Fruit fly (Drosophila melanogaster) whole organism, embryonic: ENCODE results near the gene CG31988.

Experiments
- B-H2 ChIP-seq: fragments of 200-800 bp; sonication (Bioruptor generic); optimal IDR thresholded peaks from 2 replicates; lab custom pipeline; 2018; ENCODE audit warnings: missing biosample characterization, mild to moderate bottlenecking, missing genetic modification characterization
- BtbVII ChIP-seq: fragments of 200-800 bp; sonication (Bioruptor generic); optimal IDR thresholded peaks from 3 replicates; lab custom pipeline; 2017; ENCODE audit warnings: missing biosample characterization, mild to moderate bottlenecking, missing genetic modification characterization
- C15 ChIP-seq: fragments of 200-800 bp; sonication (Bioruptor generic); IDR thresholded peaks from 3 replicates; pipeline ENCODE4 v1.3.6; 2022; ENCODE audit warnings: missing biosample characterization, missing genetic modification characterization
- CG10654 ChIP-seq: fragments of 200-800 bp; sonication (Bioruptor generic); optimal IDR thresholded peaks from 2 replicates; lab custom pipeline; 2016; ENCODE audit warnings: missing biosample characterization, missing genetic modification characterization
- CG11247 ChIP-seq: fragments of 200-800 bp; sonication (Bioruptor generic); IDR thresholded peaks from 2 replicates; pipeline ENCODE4 v1.3.6; 2022; ENCODE audit warnings: missing biosample characterization, missing genetic modification characterization
- CG14050 ChIP-seq: fragments of 200-800 bp; sonication (Bioruptor generic); IDR thresholded peaks from 3 replicates; pipeline ENCODE4 v1.3.6; 2022; ENCODE audit warnings: missing biosample characterization, missing genetic modification characterization
- CG14860 ChIP-seq: fragments of 200-800 bp; sonication (Bioruptor generic); IDR thresholded peaks from 3 replicates; pipeline ENCODE4 v1.3.6; 2022; ENCODE audit warnings: missing biosample characterization, missing genetic modification characterization; ENCODE audit not compliant: partially characterized antibody
- CG15696 ChIP-seq: fragments of 200-800 bp; sonication (Bioruptor generic); optimal IDR thresholded peaks from 2 replicates; lab custom pipeline; 2019; ENCODE audit warnings: missing biosample characterization, mild to moderate bottlenecking, missing genetic modification characterization, moderate library complexity
- CG17802 ChIP-seq: fragments of 200-800 bp; sonication (Bioruptor generic); optimal IDR thresholded peaks from 2 replicates; lab custom pipeline; 2018; ENCODE audit warnings: missing biosample characterization, mild to moderate bottlenecking, missing genetic modification characterization, moderate library complexity
- CG2889 ChIP-seq: fragments of 200-800 bp; sonication (Bioruptor generic); IDR thresholded peaks from 3 replicates; pipeline ENCODE4 v1.3.6; 2022; ENCODE audit warnings: missing biosample characterization, missing genetic modification characterization
- CG30403 ChIP-seq: fragments of 200-800 bp; sonication (Bioruptor generic); optimal IDR thresholded peaks from 3 replicates; lab custom pipeline; 2016; ENCODE audit warnings: missing biosample characterization, missing genetic modification characterization
- CG34376 ChIP-seq: fragments of 200-800 bp; sonication (Bioruptor generic); optimal IDR thresholded peaks from 2 replicates; lab custom pipeline; 2018; ENCODE audit warnings: missing biosample characterization, mild to moderate bottlenecking, missing genetic modification characterization
- CG3838 ChIP-seq: fragments of 200-800 bp; sonication (Bioruptor generic); optimal IDR thresholded peaks from 3 replicates; lab custom pipeline; 2016; ENCODE audit warnings: missing biosample characterization, missing genetic modification characterization
- CG3847 ChIP-seq: fragments of 200-800 bp; sonication (Bioruptor generic); IDR thresholded peaks from 2 replicates; pipeline ENCODE4 v1.3.6; 2022; ENCODE audit warnings: missing biosample characterization, missing genetic modification characterization
- CG42726 ChIP-seq: fragments of 200-800 bp; sonication (Bioruptor generic); IDR thresholded peaks from 2 replicates; pipeline ENCODE4 v1.3.6; 2022; ENCODE audit warnings: missing biosample characterization, missing genetic modification characterization; ENCODE audit not compliant: partially characterized antibody
- CG4328 ChIP-seq: fragments of 200-800 bp; sonication (Bioruptor generic); optimal IDR thresholded peaks from 3 replicates; lab custom pipeline; 2017; ENCODE audit warnings: missing biosample characterization, missing genetic modification reagents, missing genetic modification characterization
- CG6689 ChIP-seq: fragments of 200-800 bp; sonication (Bioruptor generic); IDR thresholded peaks from 2 replicates; pipeline ENCODE4 v1.3.6; 2022; ENCODE audit warnings: missing biosample characterization, missing genetic modification characterization
- CG7928 ChIP-seq: fragments of 200-800 bp; sonication (Bioruptor generic); optimal IDR thresholded peaks from 2 replicates; lab custom pipeline; 2017; ENCODE audit warnings: missing biosample characterization, mild to moderate bottlenecking, missing genetic modification characterization
- CG7963 ChIP-seq: fragments of 200-800 bp; sonication (Bioruptor generic); IDR thresholded peaks from 3 replicates; pipeline ENCODE4 v1.3.6; 2022; ENCODE audit warnings: missing biosample characterization, missing genetic modification characterization; ENCODE audit not compliant: partially characterized antibody
- CG8765 ChIP-seq: fragments of 200-800 bp; sonication (Bioruptor generic); IDR thresholded peaks from 2 replicates; pipeline ENCODE4 v1.3.6; 2022; ENCODE audit warnings: missing biosample characterization, missing genetic modification characterization
- CG8924 ChIP-seq: fragments of 200-800 bp; optimal IDR thresholded peaks from 3 replicates; lab custom pipeline; 2019; ENCODE audit warnings: missing biosample characterization, mild to moderate bottlenecking, missing genetic modification characterization, moderate library complexity
- CG8944 ChIP-seq: fragments of 200-800 bp; sonication (Bioruptor generic); optimal IDR thresholded peaks from 3 replicates; lab custom pipeline; 2016; ENCODE audit warnings: missing biosample characterization, missing genetic modification characterization
- CG9817 ChIP-seq: fragments of 200-800 bp; sonication (Bioruptor generic); optimal IDR thresholded peaks from 2 replicates; lab custom pipeline; 2018; ENCODE audit warnings: missing biosample characterization, mild to moderate bottlenecking, missing genetic modification characterization, moderate library complexity
- Dad ChIP-seq: fragments of 200-800 bp; sonication (Bioruptor generic); optimal IDR thresholded peaks from 3 replicates; lab custom pipeline; 2016; ENCODE audit warnings: missing biosample characterization, missing genetic modification characterization
- Dip3 ChIP-seq: fragments of 200-800 bp; sonication (Bioruptor generic); optimal IDR thresholded peaks from 3 replicates; lab custom pipeline; 2016; ENCODE audit warnings: missing biosample characterization, missing genetic modification characterization
- Dll ChIP-seq: fragments of 200-800 bp; sonication (Bioruptor generic); IDR thresholded peaks from 4 replicates; pipeline ENCODE4 v1.3.6; 2022; ENCODE audit warnings: missing biosample characterization, missing genetic modification characterization; ENCODE audit not compliant: partially characterized antibody
- E2f2 ChIP-seq: fragments of 200-800 bp; sonication (Bioruptor generic); IDR thresholded peaks from 2 replicates; pipeline ENCODE4 v1.3.6; 2022; ENCODE audit warnings: missing biosample characterization, missing genetic modification characterization
- Lpt ChIP-seq: fragments of >200 bp; optimal IDR thresholded peaks from 2 replicates; lab custom pipeline; 2018; ENCODE audit warnings: missing biosample characterization, missing genetic modification characterization
- Mrtf ChIP-seq: fragments of 200-800 bp; sonication (Bioruptor generic); IDR thresholded peaks from 3 replicates; pipeline ENCODE4 v1.3.6; 2022; ENCODE audit warnings: missing biosample characterization, missing genetic modification characterization
- Myb ChIP-seq: fragments of 200-800 bp; sonication (Bioruptor generic); optimal IDR thresholded peaks from 2 replicates; lab custom pipeline; 2016; ENCODE audit warnings: missing biosample characterization, missing genetic modification characterization
- Nf-YA ChIP-seq: fragments of 200-800 bp; sonication (Bioruptor generic); IDR thresholded peaks from 2 replicates; pipeline ENCODE4 v1.3.6; 2022; ENCODE audit warnings: missing biosample characterization, missing genetic modification characterization
- Rx ChIP-seq: fragments of 200-800 bp; sonication (Bioruptor generic); IDR thresholded peaks from 2 replicates; pipeline ENCODE4 v1.3.6; 2022; ENCODE audit warnings: missing biosample characterization, missing genetic modification characterization
- Scr ChIP-seq: fragments of 200-800 bp; sonication (Bioruptor generic); IDR thresholded peaks from 2 replicates; pipeline ENCODE4 v1.3.6; 2022; ENCODE audit warnings: missing biosample characterization, missing genetic modification characterization; ENCODE audit not compliant: partially characterized antibody
- Side ChIP-seq: fragments of 200-800 bp; sonication (Bioruptor generic); optimal IDR thresholded peaks from 2 replicates; lab custom pipeline; 2016; ENCODE audit warnings: missing biosample characterization, missing genetic modification characterization
- Tbp ChIP-seq: fragments of >200 bp; optimal IDR thresholded peaks from 2 replicates; lab custom pipeline; 2018; ENCODE audit warnings: missing biosample characterization, missing genetic modification characterization
- Usf ChIP-seq: fragments of 200-800 bp; sonication (Bioruptor generic); optimal IDR thresholded peaks from 2 replicates; lab custom pipeline; 2017; ENCODE audit warnings: missing genotype, missing biosample characterization, missing genetic modification characterization
- az2 ChIP-seq: fragments of 200-800 bp; sonication (Bioruptor generic); optimal IDR thresholded peaks from 3 replicates; lab custom pipeline; 2016; ENCODE audit warnings: missing biosample characterization, missing genetic modification characterization
- corto ChIP-seq: fragments of 200-800 bp; sonication (Bioruptor generic); optimal IDR thresholded peaks from 2 replicates; lab custom pipeline; 2016; ENCODE audit warnings: missing biosample characterization, mild to moderate bottlenecking, missing genetic modification characterization, moderate library complexity
- her ChIP-seq: fragments of 200-800 bp; sonication (Bioruptor generic); optimal IDR thresholded peaks from 2 replicates; lab custom pipeline; 2016; ENCODE audit warnings: missing biosample characterization, missing genetic modification characterization
- insv ChIP-seq, 2 experiments: fragments of 200-800 bp; sonication (Bioruptor generic); optimal IDR thresholded peaks; 3 replicates each; lab custom pipeline; 2016 to 2018; ENCODE audit warnings: missing biosample characterization in 2 of 2, missing genetic modification characterization in 2 of 2
- pita ChIP-seq: fragments of 200-800 bp; sonication (Bioruptor generic); optimal IDR thresholded peaks from 2 replicates; lab custom pipeline; 2017; ENCODE audit warnings: missing biosample characterization, mild to moderate bottlenecking, missing genetic modification characterization
- pum ChIP-seq: fragments of 200-800 bp; sonication (Bioruptor generic); optimal IDR thresholded peaks from 2 replicates; lab custom pipeline; 2016; ENCODE audit warnings: missing biosample characterization, missing genetic modification characterization
- ro ChIP-seq: fragments of 200-800 bp; sonication (Bioruptor generic); IDR thresholded peaks from 2 replicates; pipeline ENCODE4 v1.3.6; 2022; ENCODE audit warnings: missing biosample characterization, missing genetic modification characterization
- row ChIP-seq: fragments of 200-800 bp; sonication (Bioruptor generic); IDR thresholded peaks from 3 replicates; pipeline ENCODE4 v1.3.6; 2022; ENCODE audit warnings: missing biosample characterization, missing genetic modification characterization
- slou ChIP-seq: fragments of 200-800 bp; sonication (Bioruptor generic); optimal IDR thresholded peaks from 3 replicates; lab custom pipeline; 2016; ENCODE audit warnings: missing biosample characterization, missing genetic modification characterization
- sob ChIP-seq: fragments of 200-800 bp; sonication (Bioruptor generic); IDR thresholded peaks from 2 replicates; pipeline ENCODE4 v1.3.6; 2022; ENCODE audit warnings: missing biosample characterization, missing genetic modification characterization
- sug ChIP-seq: fragments of 200-800 bp; optimal IDR thresholded peaks from 2 replicates; lab custom pipeline; 2019; ENCODE audit warnings: missing biosample characterization, mild to moderate bottlenecking, missing genetic modification characterization, moderate library complexity
- tap ChIP-seq: fragments of 200-800 bp; optimal IDR thresholded peaks from 3 replicates; lab custom pipeline; 2019; ENCODE audit warnings: missing biosample characterization, mild to moderate bottlenecking, missing genetic modification characterization, moderate library complexity
- tin ChIP-seq: fragments of 200-800 bp; sonication (Bioruptor generic); optimal IDR thresholded peaks from 3 replicates; lab custom pipeline; 2016; ENCODE audit warnings: missing biosample characterization, missing genetic modification characterization
- usp ChIP-seq: fragments of >200 bp; optimal IDR thresholded peaks from 2 replicates; lab custom pipeline; 2017; ENCODE audit warnings: missing biosample characterization, missing genetic modification characterization
- vnd ChIP-seq: fragments of 200-800 bp; sonication (Bioruptor generic); IDR thresholded peaks from 3 replicates; pipeline ENCODE4 v1.3.6; 2022; ENCODE audit warnings: missing biosample characterization, missing genetic modification characterization; ENCODE audit not compliant: partially characterized antibody
- yki ChIP-seq: fragments of >200 bp; optimal IDR thresholded peaks from 3 replicates; lab custom pipeline; 2018

The CG31988 gene

DNA sequence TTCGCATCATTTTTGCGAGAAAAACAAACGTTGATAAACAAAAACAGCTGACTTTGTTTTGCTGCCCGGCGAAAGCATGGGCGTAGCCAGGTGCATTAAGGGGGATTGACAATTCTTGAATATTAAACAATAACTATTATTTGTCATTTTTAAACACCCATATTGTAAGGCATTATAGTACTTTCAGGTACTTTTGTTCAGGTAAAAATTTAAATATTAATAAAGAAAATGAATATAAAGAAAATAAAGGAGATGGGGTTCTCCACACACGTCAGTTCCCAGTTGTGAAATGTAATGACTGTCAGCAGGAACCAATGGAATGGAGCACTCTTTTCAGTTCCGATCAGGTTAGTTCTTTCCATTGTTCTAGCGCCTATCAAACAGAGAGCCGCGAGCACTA lies 44.0 kb downstream of the CG31988 start, which contains the start of the genes Coq3 and Pld3 (continued):
- TF ChIP-seq her (GFP tag; lab: Kevin White, UChicago) (peak; percentile 67), yki (lab: Kevin White, UChicago) (no peak), ro (GFP tag; lab: Robert Waterston, UW) (no peak), CG15696 (tag; lab: Kevin White, UChicago) (peak; percentile 77), Myb (peak; percentile 14), BtbVII (GFP tag; lab: Kevin White, UChicago) (peak; percentile 80), pum (peak; percentile 54), C15 (GFP tag; lab: Robert Waterston, UW) (no peak), usp (GFP tag; lab: Kevin White, UChicago) (no peak), CG9817 (peak; percentile 77), az2 (peak; percentile 88), CG4328 (GFP tag; lab: Kevin White, UChicago) (peak; percentile 66), CG17802 (peak; percentile 31), CG8765 (GFP tag; lab: Robert Waterston, UW) (peak; percentile 59; the same call in 1 of the 2 replicates), CG10654 (GFP tag; lab: Kevin White, UChicago) (peak; percentile 83), CG42726 (GFP tag; lab: Robert Waterston, UW) (no peak), CG30403 (GFP tag; lab: Kevin White, UChicago) (peak; percentile 88), Dll (GFP tag; lab: Robert Waterston, UW) (no peak), Rx (GFP tag; lab: Robert Waterston, UW) (no peak; the same call in none of the 2 replicates), Scr (no peak), insv (GFP tag; optimal IDR thresholded peaks at IDR 0.05; lab: Kevin White, UChicago) (peak in 1 of 2 experiments; percentile 28), CG8924 (tag; lab: Kevin White, UChicago) (peak; percentile 83), Tbp (no peak), Mrtf (GFP tag; lab: Robert Waterston, UW) (peak; percentile 69; the same call in 1 of the 3 replicates), E2f2 (GFP tag; lab: Robert Waterston, UW) (peak; percentile 71), corto (GFP tag; lab: Kevin White, UChicago) (no peak), Dip3 (peak; percentile 72), sob (GFP tag; lab: Robert Waterston, UW) (peak; percentile 83), CG3847 (GFP tag; lab: Robert Waterston, UW) (peak; percentile 65), CG11247 (peak; percentile 72; the same call in 1 of the 2 replicates), CG6689 (GFP tag; lab: Robert Waterston, UW) (peak; percentile 82), Dad (GFP tag; lab: Kevin White, UChicago) (peak; percentile 15), row (GFP tag; lab: Robert Waterston, UW) (peak; percentile 85), CG14050 (GFP tag; lab: Robert Waterston, UW) (peak; percentile 63), Nf-YA (GFP tag; lab: Robert Waterston, UW) (peak; percentile 69), tap (tag; lab: Kevin White, UChicago) (peak; percentile 72), pita (GFP tag; lab: Kevin White, UChicago) (no peak), CG3838 (GFP tag; lab: Kevin White, UChicago) (peak; percentile 25), Side (GFP tag; lab: Kevin White, UChicago) (peak; percentile 55), sug (tag; lab: Kevin White, UChicago) (peak; percentile 80), CG7928 (peak; percentile 41), CG14860 (no peak), CG8944 (GFP tag; lab: Kevin White, UChicago) (peak; percentile 49), CG7963 (no peak), Lpt (GFP tag; lab: Kevin White, UChicago) (no peak), CG2889 (GFP tag; lab: Robert Waterston, UW) (peak; percentile 75; the same call in 2 of the 3 replicates), vnd (no peak), B-H2 (GFP tag; lab: Kevin White, UChicago) (peak; percentile 87), Usf (GFP tag; lab: Kevin White, UChicago) (peak; percentile 75), CG34376 (GFP tag; lab: Kevin White, UChicago) (peak; percentile 70), tin (GFP tag; lab: Kevin White, UChicago) (peak; percentile 87), slou (peak; percentile 77)
